Worm (Caenorhabditis elegans) whole organism, L2 larva: Measurements from ENCODE around the gene ints-6.

Experiments
- dmd-4 ChIP-seq: sonication (generic microtip); optimal IDR thresholded peaks from 2 replicates; lab custom pipeline; 2017; ENCODE audit warnings: missing biosample characterization, missing genetic modification characterization
- fos-1 ChIP-seq: fragments of 150-350 bp; optimal IDR thresholded peaks from 2 replicates; lab custom pipeline; 2014; ENCODE audit warnings: missing biosample characterization, missing genetic modification characterization
- nhr-11 ChIP-seq: fragments of 150-350 bp; optimal IDR thresholded peaks from 2 replicates; lab custom pipeline; 2014; ENCODE audit warnings: missing biosample characterization, missing genetic modification characterization
- zag-1 ChIP-seq: fragments of 150-350 bp; optimal IDR thresholded peaks from 2 replicates; lab custom pipeline; 2014; ENCODE audit warnings: missing biosample characterization, missing genetic modification characterization

DNA sequence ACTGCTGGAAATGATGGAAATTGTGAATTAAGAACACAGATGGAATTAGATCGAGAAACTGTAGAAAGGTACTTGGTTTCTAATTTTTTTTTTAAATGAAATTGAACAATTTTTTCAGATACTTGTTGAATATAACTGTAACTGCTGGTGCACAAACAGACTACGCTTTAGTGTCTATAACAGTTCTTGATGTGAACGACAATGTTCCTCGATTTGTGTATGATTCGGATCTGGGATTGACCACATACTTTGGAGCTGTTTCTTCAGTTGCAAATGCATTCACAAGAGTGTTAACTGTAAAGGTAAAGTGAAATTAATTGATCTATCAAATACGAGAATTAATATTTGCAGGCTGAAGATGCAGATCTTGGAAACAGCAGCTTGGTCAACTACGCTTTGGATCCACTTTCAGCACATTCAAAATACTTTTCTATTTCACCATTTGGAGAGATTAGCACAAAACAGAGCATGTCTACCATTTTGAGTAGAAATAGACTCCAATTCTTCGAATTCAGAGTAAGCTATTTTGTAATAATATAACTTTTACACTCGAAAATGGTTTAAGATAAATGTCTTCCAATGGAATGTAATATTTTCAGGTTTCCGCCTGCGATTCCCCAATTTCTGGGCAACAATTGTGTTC is 17.7 kb upstream of the ints-6 start:
- no peak for TF ChIP-seq dmd-4
- no peak for TF ChIP-seq nhr-11 (tag; lab: Kevin White, UChicago)
- no peak for TF ChIP-seq fos-1 (tag; lab: Kevin White, UChicago)
- no peak for TF ChIP-seq zag-1 (tag; lab: Kevin White, UChicago)
